Fruit fly (Drosophila melanogaster) whole organism, wandering third instar larva: Measurements from ENCODE around the gene wol.
A peak's percentile ranks its signal among the peaks of the same experiment; 100 is the strongest.

Source experiments
- OdsH ChIP-seq: fragments of 200-800 bp; sonication (Bioruptor generic); optimal IDR thresholded peaks from 2 replicates; lab custom pipeline; 2016; ENCODE audit warnings: missing biosample characterization, mild to moderate bottlenecking, missing genetic modification characterization
- foxo ChIP-seq, 2 experiments: fragments of 200-800 bp; sonication (Bioruptor generic); optimal IDR thresholded peaks; 2 replicates in 1 of 2; 3 replicates in 1 of 2; lab custom pipeline; 2016 to 2017; ENCODE audit warnings: missing biosample characterization in 2 of 2, missing genetic modification characterization in 2 of 2
- fru ChIP-seq: fragments of 200-800 bp; sonication (Bioruptor generic); optimal IDR thresholded peaks from 3 replicates; lab custom pipeline; 2016; ENCODE audit warnings: missing biosample characterization, mild to moderate bottlenecking, missing genetic modification characterization
- h ChIP-seq: fragments of 200-800 bp; sonication (Bioruptor generic); optimal IDR thresholded peaks from 3 replicates; lab custom pipeline; 2016; ENCODE audit warnings: missing biosample characterization, mild to moderate bottlenecking, missing genetic modification characterization
- woc ChIP-seq: sonication (Bioruptor generic); optimal IDR thresholded peaks from 2 replicates; lab custom pipeline; 2016; ENCODE audit warnings: missing biosample characterization, mild to moderate bottlenecking, missing genetic modification characterization

DNA sequence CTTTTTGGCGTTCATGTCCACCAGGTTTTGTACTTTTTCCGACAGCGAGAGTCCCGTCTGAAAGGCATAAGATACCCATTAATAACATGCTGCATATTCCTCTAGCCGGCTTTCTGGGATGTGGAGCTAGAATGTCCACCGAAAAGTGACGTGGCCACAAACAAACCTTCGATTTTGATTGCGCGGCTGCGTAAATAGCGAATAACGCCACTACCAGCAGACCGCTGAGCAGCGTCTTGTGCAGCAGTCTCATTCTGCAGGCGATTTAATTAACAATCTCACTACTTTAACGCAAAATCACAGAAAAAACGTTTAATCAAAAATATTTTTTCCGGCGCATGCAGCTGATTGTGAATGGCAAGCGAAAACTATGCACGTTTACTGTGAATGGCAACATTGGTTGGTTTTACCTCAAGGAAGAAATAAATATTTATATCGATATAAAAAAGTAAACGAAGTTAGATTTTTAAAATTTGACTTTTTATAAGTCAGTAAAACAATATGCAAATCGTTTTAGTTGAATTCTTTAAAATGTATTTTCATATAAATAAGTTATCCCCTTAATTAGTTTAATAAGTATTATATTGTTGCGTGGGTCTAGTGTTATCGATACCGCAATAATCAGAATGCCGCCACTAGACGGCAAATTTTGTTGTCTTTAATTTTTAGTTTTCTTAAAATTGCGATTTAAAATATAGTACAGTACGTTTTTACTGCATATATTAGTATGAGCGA is 5.2 kb upstream of the wol start, which contains the start of the genes Ostgamma and Mettl14:
- TF ChIP-seq fru (GFP tag; lab: Kevin White, UChicago) = no peak
- TF ChIP-seq foxo (GFP tag; optimal IDR thresholded peaks at IDR 0.05; lab: Kevin White, UChicago) = no peak
- TF ChIP-seq h (GFP tag; lab: Kevin White, UChicago) = no peak
- TF ChIP-seq woc (GFP tag; lab: Kevin White, UChicago) = no peak
- peak; percentile 24 for TF ChIP-seq OdsH (GFP tag; lab: Kevin White, UChicago)
